Worm (Caenorhabditis elegans) whole organism, late embryonic: ENCODE data around the gene srr-6.

Experiments used
- C38D4.7 ChIP-seq: fragments of 200-800 bp; sonication (Bioruptor generic); optimal IDR thresholded peaks from 2 replicates; lab custom pipeline; 2018; ENCODE audit warnings: mild to moderate bottlenecking, missing genetic modification characterization, moderate library complexity, missing compliant biosample characterization
- T23F11.4 ChIP-seq: fragments of 200-800 bp; sonication (Bioruptor generic); optimal IDR thresholded peaks from 2 replicates; lab custom pipeline; 2018; ENCODE audit warnings: mild to moderate bottlenecking, missing genetic modification characterization, missing compliant biosample characterization
- Y22D7AL.16 ChIP-seq: sonication (generic microtip); optimal IDR thresholded peaks from 2 replicates; lab custom pipeline; 2016; ENCODE audit warnings: missing genetic modification characterization, missing compliant biosample characterization
- ama-1 ChIP-seq: fragments of 150-350 bp; optimal IDR thresholded peaks from 2 replicates; lab custom pipeline; 2014
- ceh-14 ChIP-seq: sonication (generic microtip); optimal IDR thresholded peaks from 2 replicates; lab custom pipeline; 2016; ENCODE audit warnings: missing genotype, missing genetic modification characterization, missing compliant biosample characterization
- ceh-2 ChIP-seq: sonication (generic microtip); optimal IDR thresholded peaks from 2 replicates; lab custom pipeline; 2016; ENCODE audit warnings: missing genotype, missing genetic modification characterization, missing compliant biosample characterization
- ceh-24 ChIP-seq: sonication (generic microtip); optimal IDR thresholded peaks from 2 replicates; lab custom pipeline; 2016; ENCODE audit warnings: mild to moderate bottlenecking, missing genetic modification characterization, missing compliant biosample characterization
- ceh-30 ChIP-seq: fragments of 150-350 bp; optimal IDR thresholded peaks from 2 replicates; lab custom pipeline; 2014; ENCODE audit warnings: missing biosample characterization, missing genetic modification characterization
- ceh-31 ChIP-seq: sonication (generic microtip); optimal IDR thresholded peaks from 2 replicates; lab custom pipeline; 2016; ENCODE audit warnings: missing genetic modification characterization, missing compliant biosample characterization
- ceh-45 ChIP-seq: fragments of 200-800 bp; sonication (Bioruptor generic); IDR thresholded peaks from 2 replicates; pipeline ENCODE4 v1.3.6; 2022; ENCODE audit warnings: missing genetic modification reagents, missing genetic modification characterization, missing compliant biosample characterization
- ceh-48 ChIP-seq: sonication (generic microtip); optimal IDR thresholded peaks from 2 replicates; lab custom pipeline; 2016; ENCODE audit warnings: missing genetic modification characterization, inconsistent platforms, missing compliant biosample characterization
- ceh-9 ChIP-seq: sonication (generic microtip); optimal IDR thresholded peaks from 2 replicates; lab custom pipeline; 2016; ENCODE audit warnings: mild to moderate bottlenecking, missing genetic modification characterization, inconsistent platforms, missing compliant biosample characterization
- dmd-4 ChIP-seq: sonication (generic microtip); optimal IDR thresholded peaks from 2 replicates; lab custom pipeline; 2016; ENCODE audit warnings: borderline replicate concordance, missing genetic modification characterization, missing compliant biosample characterization
- dve-1 ChIP-seq: sonication (generic microtip); optimal IDR thresholded peaks from 2 replicates; lab custom pipeline; 2017; ENCODE audit warnings: antibody characterized with exemption, mild to moderate bottlenecking, missing genetic modification characterization, missing compliant biosample characterization
- elt-2 ChIP-seq: sonication (generic microtip); optimal IDR thresholded peaks from 2 replicates; lab custom pipeline; 2016; ENCODE audit warnings: missing genetic modification reagents, missing genetic modification characterization, missing compliant biosample characterization
- fax-1 ChIP-seq: sonication (generic microtip); optimal IDR thresholded peaks from 2 replicates; lab custom pipeline; 2016; ENCODE audit warnings: missing genotype, missing genetic modification characterization, missing compliant biosample characterization
- fkh-10 ChIP-seq: fragments of 150-350 bp; optimal IDR thresholded peaks from 2 replicates; lab custom pipeline; 2014; ENCODE audit warnings: missing biosample characterization, missing genetic modification reagents, missing genetic modification characterization
- fkh-6 ChIP-seq: sonication (generic microtip); optimal IDR thresholded peaks from 2 replicates; lab custom pipeline; 2016; ENCODE audit warnings: missing genetic modification characterization, missing compliant biosample characterization
- hlh-8 ChIP-seq: sonication (generic microtip); optimal IDR thresholded peaks from 2 replicates; lab custom pipeline; 2016; ENCODE audit warnings: missing genotype, missing genetic modification characterization, missing compliant biosample characterization
- lim-6 ChIP-seq: sonication (generic microtip); optimal IDR thresholded peaks from 2 replicates; lab custom pipeline; 2016; ENCODE audit warnings: missing genetic modification characterization, missing compliant biosample characterization
- lin-11 ChIP-seq: fragments of 200-800 bp; sonication (Bioruptor generic); optimal IDR thresholded peaks from 2 replicates; lab custom pipeline; 2018; ENCODE audit warnings: mild to moderate bottlenecking, missing genetic modification characterization, missing compliant biosample characterization
- madf-2 ChIP-seq: sonication (generic microtip); optimal IDR thresholded peaks from 2 replicates; lab custom pipeline; 2017; ENCODE audit warnings: missing genetic modification characterization, missing compliant biosample characterization
- mec-3 ChIP-seq: sonication (generic microtip); optimal IDR thresholded peaks from 2 replicates; lab custom pipeline; 2016; ENCODE audit warnings: borderline replicate concordance, missing genetic modification characterization, missing compliant biosample characterization
- nhr-11 ChIP-seq: fragments of 150-350 bp; optimal IDR thresholded peaks from 2 replicates; lab custom pipeline; 2014; ENCODE audit warnings: missing biosample characterization, missing genetic modification characterization
- nhr-232 ChIP-seq: sonication (generic microtip); optimal IDR thresholded peaks from 2 replicates; lab custom pipeline; 2016; ENCODE audit warnings: missing genetic modification characterization, missing compliant biosample characterization
- pag-3 ChIP-seq: sonication (generic microtip); optimal IDR thresholded peaks from 2 replicates; lab custom pipeline; 2016; ENCODE audit warnings: missing compliant biosample characterization, missing genetic modification characterization, borderline replicate concordance
- pax-1 ChIP-seq: fragments of 150-350 bp; optimal IDR thresholded peaks from 2 replicates; lab custom pipeline; 2014; ENCODE audit warnings: missing biosample characterization, missing genetic modification characterization
- pha-2 ChIP-seq: sonication (generic microtip); optimal IDR thresholded peaks from 2 replicates; lab custom pipeline; 2017; ENCODE audit warnings: mild to moderate bottlenecking, missing genetic modification characterization, missing compliant biosample characterization
- pha-4 ChIP-seq: fragments of 150-350 bp; optimal IDR thresholded peaks from 2 replicates; lab custom pipeline; 2018; ENCODE audit warnings: missing biosample characterization, missing genetic modification reagents, missing genetic modification characterization
- pqm-1 ChIP-seq: sonication (generic microtip); optimal IDR thresholded peaks from 2 replicates; lab custom pipeline; 2016; ENCODE audit warnings: missing genetic modification characterization, missing compliant biosample characterization
- pros-1 ChIP-seq: fragments of 150-350 bp; optimal IDR thresholded peaks from 2 replicates; lab custom pipeline; 2014; ENCODE audit warnings: missing biosample characterization, missing genetic modification reagents, missing genetic modification characterization
- rnt-1 ChIP-seq: sonication (generic microtip); optimal IDR thresholded peaks from 2 replicates; lab custom pipeline; 2016; ENCODE audit warnings: missing genetic modification characterization, missing compliant biosample characterization
- unc-3 ChIP-seq, 2 experiments: fragments of 200-800 bp in 1 of 2; sonication (Bioruptor generic) in 1 of 2; sonication (generic microtip) in 1 of 2; conservative IDR thresholded peaks in 1 of 2; optimal IDR thresholded peaks in 1 of 2; 2 replicates each; pipeline versions ENCODE4 v1.3.6 to Lab custom; 2016 to 2022; ENCODE audit warnings: missing compliant biosample characterization in 2 of 2, missing genetic modification characterization in 2 of 2, missing genetic modification reagents in 1 of 2
- unc-55 ChIP-seq: sonication (generic microtip); optimal IDR thresholded peaks from 2 replicates; lab custom pipeline; 2017; ENCODE audit warnings: missing biosample characterization, missing genetic modification reagents, missing genetic modification characterization
- unc-86 ChIP-seq: sonication (generic microtip); optimal IDR thresholded peaks from 2 replicates; lab custom pipeline; 2016; ENCODE audit warnings: missing genetic modification characterization, missing compliant biosample characterization

srr-6 gene

ce11 chrV:4975140-4975539 is 37.5 kb upstream of the srr-6 start, which contains the start of gene F26G5.1:
TSS of gene F26G5.1 (plus strand) at chrV:4975478.
- no peak for TF ChIP-seq fkh-10 (GFP tag; lab: Kevin White, UChicago)

ce11 chrV:4977539-4977938 is 35.1 kb upstream of the srr-6 start:
- TF ChIP-seq Y22D7AL.16 (tag; lab: Kevin White, UChicago) = no peak
- TF ChIP-seq ceh-48 (tag; lab: Kevin White, UChicago) = no peak
- no peak for TF ChIP-seq unc-86 (tag; lab: Kevin White, UChicago)
- no peak for TF ChIP-seq dmd-4 (tag; lab: Kevin White, UChicago)
- no peak for TF ChIP-seq pqm-1 (tag; lab: Kevin White, UChicago)
- no peak for TF ChIP-seq ama-1 (lab: Kevin White, UChicago)
- no peak for TF ChIP-seq unc-55 (GFP tag; lab: Kevin White, UChicago)
- TF ChIP-seq pax-1 = no peak
- TF ChIP-seq ceh-9 (tag; lab: Kevin White, UChicago) = no peak
- no peak for TF ChIP-seq fax-1 (tag; lab: Kevin White, UChicago)
- no peak for TF ChIP-seq C38D4.7 (GFP tag; lab: Kevin White, UChicago)
- TF ChIP-seq, all 69 proteins: peak for 0

- TF ChIP-seq nhr-232 (tag; lab: Kevin White, UChicago) (no peak), ceh-30 (no peak), ceh-24 (tag; lab: Kevin White, UChicago) (no peak), nhr-11 (tag; lab: Kevin White, UChicago) (no peak), ceh-14 (tag; lab: Kevin White, UChicago) (no peak), pha-2 (tag; lab: Kevin White, UChicago) (no peak), unc-86 (tag; lab: Kevin White, UChicago) (no peak), lin-11 (tag; lab: Kevin White, UChicago) (no peak), T23F11.4 (no peak), mec-3 (tag; lab: Kevin White, UChicago) (no peak)
- TF ChIP-seq, all 69 proteins: peak for 0
Observed at ce11 chrV:4979060-4979459, 33.5 kb upstream of the srr-6 start, which contains the start of gene srsx-11. TSS of gene srsx-11 (minus strand) at chrV:4979160.

ce11 chrV:4980094-4980493 is 32.5 kb upstream of the srr-6 start:
- TF ChIP-seq ceh-30 (no peak), Y22D7AL.16 (tag; lab: Kevin White, UChicago) (no peak), rnt-1 (tag; lab: Kevin White, UChicago) (no peak), unc-3 (GFP tag; conservative IDR thresholded peaks at IDR 0.05; lab: Robert Waterston, UW) (no peak), unc-3 (tag; optimal IDR thresholded peaks at IDR 0.05; lab: Kevin White, UChicago) (no peak), madf-2 (no peak), ceh-48 (tag; lab: Kevin White, UChicago) (no peak), nhr-11 (tag; lab: Kevin White, UChicago) (no peak), elt-2 (tag; lab: Kevin White, UChicago) (no peak), ceh-31 (tag; lab: Kevin White, UChicago) (no peak), hlh-8 (tag; lab: Kevin White, UChicago) (no peak), pha-4 (tag; lab: Kevin White, UChicago) (no peak), fkh-6 (tag; lab: Kevin White, UChicago) (no peak), fax-1 (tag; lab: Kevin White, UChicago) (no peak), pqm-1 (tag; lab: Kevin White, UChicago) (no peak), ceh-2 (no peak), T23F11.4 (no peak), ceh-45 (GFP tag; lab: Robert Waterston, UW) (no peak), lim-6 (no peak)

- TF ChIP-seq pqm-1 (tag; lab: Kevin White, UChicago) = no peak
- TF ChIP-seq fkh-6 (tag; lab: Kevin White, UChicago) = no peak
- no peak for TF ChIP-seq pros-1 (tag; lab: Kevin White, UChicago)
- no peak for TF ChIP-seq dve-1 (tag; lab: Kevin White, UChicago)
- no peak for TF ChIP-seq pag-3 (tag; lab: Kevin White, UChicago)
Observed at ce11 chrV:4980873-4981272, 31.7 kb upstream of the srr-6 start, which contains the start of gene srsx-12. TSS of gene srsx-12 (minus strand) at chrV:4980973.
